Fruit fly (Drosophila melanogaster) whole organism, embryonic: ENCODE data around the gene Col4a1.
A peak's percentile ranks its signal among the peaks of the same experiment; 100 is the strongest.

Source experiments
- CG10431 ChIP-seq: fragments of 200-800 bp; sonication (Bioruptor generic); optimal IDR thresholded peaks from 3 replicates; lab custom pipeline; 2018; ENCODE audit warnings: missing biosample characterization, mild to moderate bottlenecking, missing genetic modification characterization
- CG10565 ChIP-seq: fragments of 200-800 bp; sonication (Bioruptor generic); optimal IDR thresholded peaks from 3 replicates; lab custom pipeline; 2016; ENCODE audit warnings: missing biosample characterization, mild to moderate bottlenecking, missing genetic modification characterization
- CG11695 ChIP-seq: fragments of 200-800 bp; sonication (Bioruptor generic); IDR thresholded peaks from 3 replicates; pipeline ENCODE4 v1.3.6; 2022; ENCODE audit warnings: missing biosample characterization, missing genetic modification characterization
- CG12104 ChIP-seq: fragments of 200-800 bp; sonication (Bioruptor generic); optimal IDR thresholded peaks from 3 replicates; lab custom pipeline; 2016; ENCODE audit warnings: missing biosample characterization, missing genetic modification characterization
- CG12155 ChIP-seq: fragments of 200-800 bp; sonication (Bioruptor generic); optimal IDR thresholded peaks from 3 replicates; lab custom pipeline; 2016; ENCODE audit warnings: missing biosample characterization, missing genetic modification characterization
- CG12942 ChIP-seq: fragments of 200-800 bp; sonication (Bioruptor generic); optimal IDR thresholded peaks from 3 replicates; lab custom pipeline; 2016; ENCODE audit warnings: missing biosample characterization, missing genetic modification characterization
- CG13894 ChIP-seq: fragments of 200-800 bp; sonication (Bioruptor generic); optimal IDR thresholded peaks from 3 replicates; lab custom pipeline; 2018; ENCODE audit warnings: missing biosample characterization, mild to moderate bottlenecking, missing genetic modification characterization, moderate library complexity
- CG14860 ChIP-seq: fragments of 200-800 bp; sonication (Bioruptor generic); IDR thresholded peaks from 3 replicates; pipeline ENCODE4 v1.3.6; 2022; ENCODE audit warnings: missing biosample characterization, missing genetic modification characterization; ENCODE audit not compliant: partially characterized antibody
- CG1603 ChIP-seq: fragments of 200-800 bp; sonication (Bioruptor generic); optimal IDR thresholded peaks from 2 replicates; lab custom pipeline; 2019; ENCODE audit warnings: missing biosample characterization, mild to moderate bottlenecking, missing genetic modification characterization, moderate library complexity
- CG30020 ChIP-seq: fragments of 200-800 bp; optimal IDR thresholded peaks from 2 replicates; lab custom pipeline; 2019; ENCODE audit warnings: missing biosample characterization, mild to moderate bottlenecking, missing genetic modification characterization, moderate library complexity
- CG32767 ChIP-seq: fragments of 200-800 bp; sonication (Bioruptor generic); IDR thresholded peaks from 2 replicates; pipeline ENCODE4 v1.3.6; 2022; ENCODE audit warnings: missing biosample characterization, missing genetic modification characterization
- CG33213 ChIP-seq: fragments of 200-800 bp; sonication (Bioruptor generic); optimal IDR thresholded peaks from 3 replicates; lab custom pipeline; 2016; ENCODE audit warnings: missing biosample characterization, missing genetic modification characterization
- CG34376 ChIP-seq: fragments of 200-800 bp; sonication (Bioruptor generic); optimal IDR thresholded peaks from 2 replicates; lab custom pipeline; 2018; ENCODE audit warnings: missing biosample characterization, mild to moderate bottlenecking, missing genetic modification characterization
- CG3838 ChIP-seq: fragments of 200-800 bp; sonication (Bioruptor generic); optimal IDR thresholded peaks from 3 replicates; lab custom pipeline; 2016; ENCODE audit warnings: missing biosample characterization, missing genetic modification characterization
- CG3847 ChIP-seq: fragments of 200-800 bp; sonication (Bioruptor generic); IDR thresholded peaks from 2 replicates; pipeline ENCODE4 v1.3.6; 2022; ENCODE audit warnings: missing biosample characterization, missing genetic modification characterization
- CG6254 ChIP-seq: fragments of 200-800 bp; sonication (Bioruptor generic); optimal IDR thresholded peaks from 3 replicates; lab custom pipeline; 2017; ENCODE audit warnings: mild to moderate bottlenecking, missing biosample characterization, missing genetic modification reagents, missing genetic modification characterization
- CG6689 ChIP-seq: fragments of 200-800 bp; sonication (Bioruptor generic); IDR thresholded peaks from 2 replicates; pipeline ENCODE4 v1.3.6; 2022; ENCODE audit warnings: missing biosample characterization, missing genetic modification characterization
- CG6765 ChIP-seq: fragments of 200-800 bp; sonication (Bioruptor generic); optimal IDR thresholded peaks from 3 replicates; lab custom pipeline; 2017; ENCODE audit warnings: missing biosample characterization, mild to moderate bottlenecking, missing genetic modification characterization
- CG7963 ChIP-seq: fragments of 200-800 bp; sonication (Bioruptor generic); IDR thresholded peaks from 3 replicates; pipeline ENCODE4 v1.3.6; 2022; ENCODE audit warnings: missing biosample characterization, missing genetic modification characterization; ENCODE audit not compliant: partially characterized antibody
- CG8281 ChIP-seq: fragments of 200-800 bp; sonication (Bioruptor generic); optimal IDR thresholded peaks from 2 replicates; lab custom pipeline; 2018; ENCODE audit warnings: missing biosample characterization, mild to moderate bottlenecking, missing genetic modification characterization, moderate library complexity
- CG9727 ChIP-seq: fragments of 200-800 bp; sonication (Bioruptor generic); optimal IDR thresholded peaks from 3 replicates; lab custom pipeline; 2017; ENCODE audit warnings: missing biosample characterization, mild to moderate bottlenecking, missing genetic modification characterization
- Dek ChIP-seq: fragments of 200-800 bp; sonication (Bioruptor generic); optimal IDR thresholded peaks from 3 replicates; lab custom pipeline; 2019; ENCODE audit warnings: missing biosample characterization, mild to moderate bottlenecking, missing genetic modification characterization, moderate library complexity
- Doc3 ChIP-seq: fragments of 200-800 bp; sonication (Bioruptor generic); IDR thresholded peaks from 3 replicates; pipeline ENCODE4 v1.3.6; 2022; ENCODE audit warnings: missing biosample characterization, missing genetic modification characterization; ENCODE audit not compliant: partially characterized antibody
- Ets65A ChIP-seq: fragments of 200-800 bp; sonication (Bioruptor generic); peaks from one replicate; lab custom pipeline; 2016; ENCODE audit warnings: missing biosample characterization, missing genetic modification characterization
- Hr51 ChIP-seq, 2 experiments: fragments of 200-800 bp; sonication (Bioruptor generic); optimal IDR thresholded peaks; 2 replicates in 1 of 2; 3 replicates in 1 of 2; lab custom pipeline; 2016 to 2018; ENCODE audit warnings: missing biosample characterization in 2 of 2, missing genetic modification characterization in 2 of 2, mild to moderate bottlenecking in 1 of 2, moderate library complexity in 1 of 2
- Kr ChIP-seq: fragments of 200-800 bp; sonication (Bioruptor generic); optimal IDR thresholded peaks from 2 replicates; lab custom pipeline; 2017; ENCODE audit warnings: missing biosample characterization, mild to moderate bottlenecking, missing genetic modification characterization
- Lhr ChIP-seq: fragments of 200-800 bp; sonication (Bioruptor generic); optimal IDR thresholded peaks from 3 replicates; lab custom pipeline; 2017; ENCODE audit warnings: mild to moderate bottlenecking, missing biosample characterization, missing genetic modification reagents, missing genetic modification characterization
- Nf-YC ChIP-seq: fragments of 200-800 bp; optimal IDR thresholded peaks from 3 replicates; lab custom pipeline; 2019; ENCODE audit warnings: missing biosample characterization, mild to moderate bottlenecking, missing genetic modification characterization, moderate library complexity
- Rx ChIP-seq: fragments of 200-800 bp; sonication (Bioruptor generic); IDR thresholded peaks from 2 replicates; pipeline ENCODE4 v1.3.6; 2022; ENCODE audit warnings: missing biosample characterization, missing genetic modification characterization
- Spps ChIP-seq: fragments of 200-800 bp; sonication (Bioruptor generic); optimal IDR thresholded peaks from 2 replicates; lab custom pipeline; 2018; ENCODE audit warnings: missing biosample characterization, mild to moderate bottlenecking, missing genetic modification characterization
- Ssrp ChIP-seq: fragments of 200-800 bp; sonication (Bioruptor generic); optimal IDR thresholded peaks from 2 replicates; lab custom pipeline; 2018; ENCODE audit warnings: missing biosample characterization, mild to moderate bottlenecking, missing genetic modification characterization, moderate library complexity
- Tbp ChIP-seq: fragments of >200 bp; optimal IDR thresholded peaks from 2 replicates; lab custom pipeline; 2018; ENCODE audit warnings: missing biosample characterization, missing genetic modification characterization
- aop ChIP-seq: fragments of 200-800 bp; sonication (Bioruptor generic); IDR thresholded peaks from 2 replicates; pipeline ENCODE4 v1.3.6; 2022; ENCODE audit warnings: missing biosample characterization, missing genetic modification characterization
- ara ChIP-seq: fragments of 200-800 bp; sonication (Bioruptor generic); IDR thresholded peaks from 2 replicates; pipeline ENCODE4 v1.3.6; 2022; ENCODE audit warnings: missing biosample characterization, missing genetic modification characterization
- bigmax ChIP-seq: fragments of 200-800 bp; sonication (Bioruptor generic); optimal IDR thresholded peaks from 2 replicates; lab custom pipeline; 2018; ENCODE audit warnings: missing biosample characterization, mild to moderate bottlenecking, missing genetic modification characterization
- ewg ChIP-seq: fragments of 200-800 bp; sonication (Bioruptor generic); optimal IDR thresholded peaks from 3 replicates; lab custom pipeline; 2017; ENCODE audit warnings: mild to moderate bottlenecking, missing biosample characterization, missing genetic modification reagents, missing genetic modification characterization
- grn ChIP-seq: fragments of 200-800 bp; sonication (Bioruptor generic); optimal IDR thresholded peaks from 3 replicates; lab custom pipeline; 2017; ENCODE audit warnings: missing biosample characterization, missing genetic modification characterization
- kni ChIP-seq: fragments of 200-800 bp; sonication (Bioruptor generic); optimal IDR thresholded peaks from 3 replicates; lab custom pipeline; 2017; ENCODE audit warnings: mild to moderate bottlenecking, missing biosample characterization, missing genetic modification reagents, missing genetic modification characterization
- odd ChIP-seq: fragments of 200-800 bp; sonication (Bioruptor generic); optimal IDR thresholded peaks from 2 replicates; lab custom pipeline; 2017; ENCODE audit warnings: missing biosample characterization, mild to moderate bottlenecking, missing genetic modification characterization
- p53 ChIP-seq: fragments of 200-800 bp; sonication (Bioruptor generic); optimal IDR thresholded peaks from 2 replicates; lab custom pipeline; 2016; ENCODE audit warnings: missing biosample characterization, missing genetic modification characterization
- pros ChIP-seq: fragments of 200-800 bp; sonication (Bioruptor generic); optimal IDR thresholded peaks from 3 replicates; lab custom pipeline; 2019; ENCODE audit warnings: missing biosample characterization, mild to moderate bottlenecking, missing genetic modification characterization, moderate library complexity
- row ChIP-seq: fragments of 200-800 bp; sonication (Bioruptor generic); IDR thresholded peaks from 3 replicates; pipeline ENCODE4 v1.3.6; 2022; ENCODE audit warnings: missing biosample characterization, missing genetic modification characterization
- sc ChIP-seq, 3 experiments: fragments of >200 bp in 2 of 3; fragments of 200-800 bp in 1 of 3; sonication (Bioruptor generic) in 1 of 3; optimal IDR thresholded peaks; 2 replicates in 2 of 3; 3 replicates in 1 of 3; lab custom pipeline; 2017; ENCODE audit warnings: mild to moderate bottlenecking in 1 of 3, missing biosample characterization in 1 of 3, missing genetic modification characterization in 1 of 3, missing genetic modification reagents in 1 of 3
- scrt ChIP-seq: fragments of 200-800 bp; sonication (Bioruptor generic); optimal IDR thresholded peaks from 2 replicates; lab custom pipeline; 2018; ENCODE audit warnings: missing biosample characterization, mild to moderate bottlenecking, missing genetic modification characterization, moderate library complexity
- seq ChIP-seq: fragments of 200-800 bp; sonication (Bioruptor generic); IDR thresholded peaks from 2 replicates; pipeline ENCODE4 v1.3.6; 2022; ENCODE audit warnings: missing biosample characterization, missing genetic modification characterization
- sisA ChIP-seq: fragments of 200-800 bp; sonication (Bioruptor generic); IDR thresholded peaks from 2 replicates; pipeline ENCODE4 v1.3.6; 2022; ENCODE audit warnings: missing biosample characterization, missing genetic modification characterization
- slbo ChIP-seq: fragments of 200-800 bp; sonication (Bioruptor generic); IDR thresholded peaks from 2 replicates; pipeline ENCODE4 v1.3.6; 2022; ENCODE audit warnings: missing biosample characterization, missing genetic modification characterization
- sqz ChIP-seq: fragments of 200-800 bp; sonication (Bioruptor generic); optimal IDR thresholded peaks from 3 replicates; lab custom pipeline; 2018; ENCODE audit warnings: missing biosample characterization, mild to moderate bottlenecking, missing genetic modification characterization
- ttk ChIP-seq: fragments of 200-800 bp; sonication (Bioruptor generic); IDR thresholded peaks from 2 replicates; pipeline ENCODE4 v2.1.2; 2022; ENCODE audit warnings: missing biosample characterization, missing genetic modification characterization
- unc-4 ChIP-seq: fragments of 200-800 bp; sonication (Bioruptor generic); IDR thresholded peaks from 2 replicates; pipeline ENCODE4 v1.3.6; 2022; ENCODE audit warnings: missing biosample characterization, missing genetic modification characterization; ENCODE audit not compliant: partially characterized antibody
- zen ChIP-seq: fragments of 200-800 bp; sonication (Bioruptor generic); optimal IDR thresholded peaks from 3 replicates; lab custom pipeline; 2018; ENCODE audit warnings: missing biosample characterization, mild to moderate bottlenecking, missing genetic modification characterization, moderate library complexity

Gene Col4a1

DNA sequence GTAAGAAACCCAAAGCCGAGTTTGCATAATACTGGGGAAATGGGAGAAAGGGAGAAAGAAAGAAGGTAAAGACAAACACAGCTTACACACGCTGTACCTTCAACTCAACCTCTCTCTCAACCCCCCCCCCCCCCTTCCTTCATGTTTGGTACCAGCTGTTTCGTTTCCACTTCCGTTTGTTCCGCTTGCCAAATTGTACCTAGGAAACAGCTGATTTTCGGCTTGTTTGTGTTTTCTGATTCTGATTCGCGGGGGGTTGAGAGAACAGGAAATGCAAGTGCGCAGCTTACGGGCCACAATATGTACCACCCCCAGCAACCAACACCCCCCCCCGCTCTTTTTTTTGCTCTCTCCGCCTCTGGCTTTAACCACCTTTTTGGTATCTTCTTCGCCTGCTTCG, 34.5 kb downstream of the Col4a1 start (continued):
- no peak for TF ChIP-seq Doc3
- TF ChIP-seq seq (GFP tag; lab: Robert Waterston, UW): peak; percentile 43; the same call in 1 of the 2 replicates
- no peak for TF ChIP-seq CG6254 (GFP tag; lab: Kevin White, UChicago)
- TF ChIP-seq kni (GFP tag; lab: Kevin White, UChicago): peak; percentile 37
- peak; percentile 58 for TF ChIP-seq pros (GFP tag; lab: Kevin White, UChicago)
- no peak for TF ChIP-seq CG9727 (GFP tag; lab: Kevin White, UChicago)
- TF ChIP-seq Hr51 (GFP tag; optimal IDR thresholded peaks at IDR 0.05; lab: Kevin White, UChicago): peak in 1 of 2 experiments; percentile 34
- TF ChIP-seq p53 (GFP tag; lab: Kevin White, UChicago): no peak
- TF ChIP-seq CG3847 (GFP tag; lab: Robert Waterston, UW): no peak
- no peak for TF ChIP-seq sc (optimal IDR thresholded peaks at IDR 0.05; lab: Kevin White, UChicago)
- no peak for TF ChIP-seq sc (GFP tag; optimal IDR thresholded peaks at IDR 0.05; lab: Kevin White, UChicago)
- TF ChIP-seq CG6765 (GFP tag; lab: Kevin White, UChicago): peak; percentile 8
- no peak for TF ChIP-seq CG12155 (GFP tag; lab: Kevin White, UChicago)
- peak; percentile 55 for TF ChIP-seq scrt (GFP tag; lab: Kevin White, UChicago)
- no peak for TF ChIP-seq Lhr (GFP tag; lab: Kevin White, UChicago)
- TF ChIP-seq CG10565 (GFP tag; lab: Kevin White, UChicago): no peak
- no peak for TF ChIP-seq CG3838
- TF ChIP-seq CG34376 (GFP tag; lab: Kevin White, UChicago): peak; percentile 50
- no peak for TF ChIP-seq Dek (tag; lab: Kevin White, UChicago)
- peak; percentile 55 for TF ChIP-seq sqz (GFP tag; lab: Kevin White, UChicago)
- TF ChIP-seq Kr (GFP tag; lab: Kevin White, UChicago): no peak
- TF ChIP-seq zen (tag; lab: Kevin White, UChicago): no peak
- TF ChIP-seq Rx (GFP tag; lab: Robert Waterston, UW): no peak
- no peak for TF ChIP-seq ttk
- TF ChIP-seq CG12942 (GFP tag; lab: Kevin White, UChicago): no peak
- peak; percentile 34 for TF ChIP-seq CG13894 (tag; lab: Kevin White, UChicago)
- no peak for TF ChIP-seq CG11695 (GFP tag; lab: Robert Waterston, UW)
- no peak for TF ChIP-seq Tbp (GFP tag; lab: Kevin White, UChicago)
- TF ChIP-seq CG33213 (GFP tag; lab: Kevin White, UChicago): no peak
- peak; percentile 81 for TF ChIP-seq ewg (GFP tag; lab: Kevin White, UChicago)
- no peak for TF ChIP-seq slbo (GFP tag; lab: Robert Waterston, UW)
- TF ChIP-seq CG7963 (GFP tag; lab: Robert Waterston, UW): no peak
- TF ChIP-seq row (GFP tag; lab: Robert Waterston, UW): 0 out of 3 replicates have a peak, but pooled peaks have one; percentile 29
- no peak for TF ChIP-seq CG6689 (GFP tag; lab: Robert Waterston, UW)
- TF ChIP-seq ara: no peak
- no peak for TF ChIP-seq unc-4 (GFP tag; lab: Robert Waterston, UW)
- no peak for TF ChIP-seq Ssrp (tag; lab: Kevin White, UChicago)
- no peak for TF ChIP-seq CG14860 (GFP tag; lab: Robert Waterston, UW)
- no peak for TF ChIP-seq grn (GFP tag; lab: Kevin White, UChicago)
- peak; percentile 12 for TF ChIP-seq odd (GFP tag; lab: Kevin White, UChicago)
- no peak for TF ChIP-seq CG32767 (GFP tag; lab: Robert Waterston, UW)
- no peak for TF ChIP-seq Spps (tag; lab: Kevin White, UChicago)
- no peak for TF ChIP-seq CG12104 (GFP tag; lab: Kevin White, UChicago)
- no peak for TF ChIP-seq CG1603 (tag; lab: Kevin White, UChicago)
- peak; percentile 24 for TF ChIP-seq Nf-YC (tag; lab: Kevin White, UChicago)
- TF ChIP-seq sisA (GFP tag; lab: Robert Waterston, UW): no peak
- no peak for TF ChIP-seq CG8281 (tag; lab: Kevin White, UChicago)
- no peak for TF ChIP-seq bigmax (GFP tag; lab: Kevin White, UChicago)
- TF ChIP-seq CG10431 (GFP tag; lab: Kevin White, UChicago): no peak
- no peak for TF ChIP-seq CG30020 (tag; lab: Kevin White, UChicago)
- peak; percentile 57 for TF ChIP-seq Ets65A
- TF ChIP-seq aop (GFP tag; lab: Robert Waterston, UW): no peak
